Fruit fly (Drosophila melanogaster) whole organism, embryonic: Measurements from ENCODE around the gene Cht6.
A peak's percentile ranks its signal among the peaks of the same experiment; 100 is the strongest.

Source experiments
- Aef1 ChIP-seq: fragments of 200-800 bp; sonication (Bioruptor generic); IDR thresholded peaks from 3 replicates; pipeline ENCODE4 v1.3.6; 2022; ENCODE audit warnings: missing biosample characterization, missing genetic modification characterization
- BtbVII ChIP-seq: fragments of 200-800 bp; sonication (Bioruptor generic); optimal IDR thresholded peaks from 3 replicates; lab custom pipeline; 2017; ENCODE audit warnings: missing biosample characterization, mild to moderate bottlenecking, missing genetic modification characterization
- CG10462 ChIP-seq: fragments of 200-800 bp; sonication (Bioruptor generic); optimal IDR thresholded peaks from 2 replicates; lab custom pipeline; 2016; ENCODE audit warnings: missing biosample characterization, missing genetic modification characterization
- CG11456 ChIP-seq: fragments of 200-800 bp; sonication (Bioruptor generic); IDR thresholded peaks from 3 replicates; pipeline ENCODE4 v1.3.6; 2022; ENCODE audit warnings: missing biosample characterization, missing genetic modification characterization
- CG12071 ChIP-seq: fragments of 200-800 bp; sonication (Bioruptor generic); optimal IDR thresholded peaks from 3 replicates; lab custom pipeline; 2018; ENCODE audit warnings: missing biosample characterization, mild to moderate bottlenecking, missing genetic modification characterization
- CG13123 ChIP-seq: fragments of 200-800 bp; sonication (Bioruptor generic); optimal IDR thresholded peaks from 2 replicates; lab custom pipeline; 2016; ENCODE audit warnings: missing biosample characterization, missing genetic modification characterization
- CG13624 ChIP-seq: fragments of 200-800 bp; sonication (Bioruptor generic); optimal IDR thresholded peaks from 2 replicates; lab custom pipeline; 2016; ENCODE audit warnings: missing biosample characterization, missing genetic modification characterization
- CG14965 ChIP-seq: fragments of 200-800 bp; sonication (Bioruptor generic); optimal IDR thresholded peaks from 2 replicates; lab custom pipeline; 2016; ENCODE audit warnings: missing biosample characterization, missing genetic modification characterization, borderline replicate concordance
- CG30431 ChIP-seq: fragments of 200-800 bp; sonication (Bioruptor generic); optimal IDR thresholded peaks from 2 replicates; lab custom pipeline; 2017; ENCODE audit warnings: missing biosample characterization, missing genetic modification characterization
- CG3726 ChIP-seq: fragments of 200-800 bp; sonication (Bioruptor generic); IDR thresholded peaks from 3 replicates; pipeline ENCODE4, ENCODE4 v1.3.6; 2022; ENCODE audit warnings: missing biosample characterization, missing genetic modification characterization
- CG3838 ChIP-seq: fragments of 200-800 bp; sonication (Bioruptor generic); optimal IDR thresholded peaks from 3 replicates; lab custom pipeline; 2016; ENCODE audit warnings: missing biosample characterization, missing genetic modification characterization
- CG4328 ChIP-seq: fragments of 200-800 bp; sonication (Bioruptor generic); optimal IDR thresholded peaks from 3 replicates; lab custom pipeline; 2017; ENCODE audit warnings: missing biosample characterization, missing genetic modification reagents, missing genetic modification characterization
- CG4404 ChIP-seq: fragments of 200-800 bp; sonication (Bioruptor generic); IDR thresholded peaks from 2 replicates; pipeline ENCODE4 v1.3.6; 2022; ENCODE audit warnings: missing biosample characterization, missing genetic modification characterization
- CG6683 ChIP-seq: fragments of 200-800 bp; sonication (Bioruptor generic); optimal IDR thresholded peaks from 2 replicates; lab custom pipeline; 2017; ENCODE audit warnings: missing biosample characterization, mild to moderate bottlenecking, missing genetic modification characterization, missing genetic modification reagents
- CG7372 ChIP-seq: fragments of 200-800 bp; sonication (Bioruptor generic); IDR thresholded peaks from 2 replicates; pipeline ENCODE4 v1.3.6; 2022; ENCODE audit warnings: missing biosample characterization, missing genetic modification characterization
- CG9437 ChIP-seq: fragments of 200-800 bp; sonication (Bioruptor generic); optimal IDR thresholded peaks from 2 replicates; lab custom pipeline; 2018; ENCODE audit warnings: missing biosample characterization, mild to moderate bottlenecking, missing genetic modification characterization
- CG9609 ChIP-seq: fragments of 200-800 bp; sonication (Bioruptor generic); optimal IDR thresholded peaks from 3 replicates; lab custom pipeline; 2016; ENCODE audit warnings: missing biosample characterization, missing genetic modification characterization
- CTCF ChIP-seq: fragments of 200-800 bp; sonication (Bioruptor generic); optimal IDR thresholded peaks from 2 replicates; lab custom pipeline; 2017; ENCODE audit warnings: missing biosample characterization, mild to moderate bottlenecking, missing genetic modification characterization, moderate library complexity
- CrebB ChIP-seq: fragments of 200-800 bp; sonication (Bioruptor generic); optimal IDR thresholded peaks from 3 replicates; lab custom pipeline; 2018; ENCODE audit warnings: missing biosample characterization, mild to moderate bottlenecking, missing genetic modification characterization
- D19B ChIP-seq: fragments of 200-800 bp; sonication (Bioruptor generic); optimal IDR thresholded peaks from 2 replicates; lab custom pipeline; 2017; ENCODE audit warnings: missing biosample characterization, mild to moderate bottlenecking, missing genetic modification characterization
- Dip3 ChIP-seq: fragments of 200-800 bp; sonication (Bioruptor generic); optimal IDR thresholded peaks from 3 replicates; lab custom pipeline; 2016; ENCODE audit warnings: missing biosample characterization, missing genetic modification characterization
- Doc3 ChIP-seq: fragments of 200-800 bp; sonication (Bioruptor generic); IDR thresholded peaks from 3 replicates; pipeline ENCODE4 v1.3.6; 2022; ENCODE audit warnings: missing biosample characterization, missing genetic modification characterization; ENCODE audit not compliant: partially characterized antibody
- Fer1 ChIP-seq: fragments of 200-800 bp; sonication (Bioruptor generic); optimal IDR thresholded peaks from 2 replicates; lab custom pipeline; 2017; ENCODE audit warnings: missing biosample characterization, mild to moderate bottlenecking, missing genetic modification characterization
- H15 ChIP-seq: fragments of 200-800 bp; sonication (Bioruptor generic); IDR thresholded peaks from 3 replicates; pipeline ENCODE4 v1.3.6; 2022; ENCODE audit warnings: missing biosample characterization, missing genetic modification characterization
- Hmr ChIP-seq: fragments of 200-800 bp; sonication (Bioruptor generic); optimal IDR thresholded peaks from 3 replicates; lab custom pipeline; 2017; ENCODE audit warnings: mild to moderate bottlenecking, missing biosample characterization, missing genetic modification reagents, missing genetic modification characterization
- NC2β ChIP-seq: fragments of 200-800 bp; sonication (Bioruptor generic); optimal IDR thresholded peaks from 2 replicates; lab custom pipeline; 2016; ENCODE audit warnings: missing biosample characterization, missing genetic modification characterization
- Nf-YC ChIP-seq: fragments of 200-800 bp; optimal IDR thresholded peaks from 3 replicates; lab custom pipeline; 2019; ENCODE audit warnings: missing biosample characterization, mild to moderate bottlenecking, missing genetic modification characterization, moderate library complexity
- Sry-β ChIP-seq: fragments of 200-800 bp; sonication (Bioruptor generic); optimal IDR thresholded peaks from 2 replicates; lab custom pipeline; 2018; ENCODE audit warnings: missing biosample characterization, mild to moderate bottlenecking, missing genetic modification characterization, moderate library complexity
- Stat92E ChIP-seq, 3 experiments: fragments of >200 bp in 2 of 3; fragments of 200-800 bp in 1 of 3; sonication (Bioruptor generic) in 1 of 3; optimal IDR thresholded peaks; 2 replicates each; lab custom pipeline; 2017 to 2019; ENCODE audit warnings: missing biosample characterization in 3 of 3, missing genetic modification characterization in 3 of 3, mild to moderate bottlenecking in 1 of 3, moderate library complexity in 1 of 3
- Usf ChIP-seq: fragments of 200-800 bp; sonication (Bioruptor generic); optimal IDR thresholded peaks from 2 replicates; lab custom pipeline; 2017; ENCODE audit warnings: missing genotype, missing biosample characterization, missing genetic modification characterization
- ase ChIP-seq: fragments of 200-800 bp; sonication (Bioruptor generic); IDR thresholded peaks from 3 replicates; pipeline ENCODE4 v1.3.6; 2022; ENCODE audit warnings: missing biosample characterization, missing genetic modification characterization
- bsh ChIP-seq, 2 experiments: fragments of 200-800 bp; sonication (Bioruptor generic); optimal IDR thresholded peaks; 2 replicates each; lab custom pipeline; 2017 to 2018; ENCODE audit warnings: mild to moderate bottlenecking in 2 of 2, missing biosample characterization in 2 of 2, missing genetic modification characterization in 2 of 2, moderate library complexity in 1 of 2
- crc ChIP-seq: fragments of 200-800 bp; sonication (Bioruptor generic); optimal IDR thresholded peaks from 2 replicates; lab custom pipeline; 2016; ENCODE audit warnings: missing biosample characterization, missing genetic modification characterization
- cwo ChIP-seq: fragments of 200-800 bp; sonication (Bioruptor generic); optimal IDR thresholded peaks from 3 replicates; lab custom pipeline; 2017; ENCODE audit warnings: missing biosample characterization, missing genetic modification characterization, mild to moderate bottlenecking, moderate library complexity, missing genetic modification reagents
- grn ChIP-seq: fragments of 200-800 bp; sonication (Bioruptor generic); optimal IDR thresholded peaks from 3 replicates; lab custom pipeline; 2017; ENCODE audit warnings: missing biosample characterization, missing genetic modification characterization
- her ChIP-seq: fragments of 200-800 bp; sonication (Bioruptor generic); optimal IDR thresholded peaks from 2 replicates; lab custom pipeline; 2016; ENCODE audit warnings: missing biosample characterization, missing genetic modification characterization
- ind ChIP-seq: fragments of 200-800 bp; sonication (Bioruptor generic); optimal IDR thresholded peaks from 3 replicates; lab custom pipeline; 2016; ENCODE audit warnings: missing biosample characterization, missing genetic modification characterization
- inv ChIP-seq: fragments of 200-800 bp; sonication (Bioruptor generic); IDR thresholded peaks from 2 replicates; pipeline ENCODE4 v1.3.6; 2022; ENCODE audit warnings: missing biosample characterization, missing genetic modification characterization; ENCODE audit not compliant: partially characterized antibody
- lola ChIP-seq, 3 experiments: fragments of >200 bp in 2 of 3; fragments of 200-800 bp in 1 of 3; sonication (Bioruptor generic) in 1 of 3; optimal IDR thresholded peaks; 2 replicates each; lab custom pipeline; 2017 to 2019; ENCODE audit warnings: missing biosample characterization in 3 of 3, missing genetic modification characterization in 3 of 3, mild to moderate bottlenecking in 1 of 3, moderate library complexity in 1 of 3
- maf-S ChIP-seq: fragments of 200-800 bp; sonication (Bioruptor generic); optimal IDR thresholded peaks from 2 replicates; lab custom pipeline; 2016; ENCODE audit warnings: missing biosample characterization, missing genetic modification characterization
- nerfin-1 ChIP-seq: fragments of 200-800 bp; sonication (Bioruptor generic); optimal IDR thresholded peaks from 3 replicates; lab custom pipeline; 2019; ENCODE audit warnings: missing biosample characterization, mild to moderate bottlenecking, missing genetic modification characterization, moderate library complexity
- pan ChIP-seq, 4 experiments: fragments of >200 bp in 3 of 4; fragments of 200-800 bp in 1 of 4; sonication (Bioruptor generic) in 1 of 4; optimal IDR thresholded peaks in 3 of 4; IDR thresholded peaks in 1 of 4; 2 replicates each; pipeline versions ENCODE4 v1.3.6 to Lab custom; 2017 to 2022; ENCODE audit warnings: missing biosample characterization in 2 of 4, missing genetic modification characterization in 2 of 4, mixed read lengths in 1 of 4
- so ChIP-seq: fragments of 200-800 bp; sonication (Bioruptor generic); IDR thresholded peaks from 3 replicates; pipeline ENCODE4 v1.3.6; 2022; ENCODE audit warnings: missing biosample characterization, missing genetic modification characterization
- toy ChIP-seq: fragments of 200-800 bp; sonication (Bioruptor generic); IDR thresholded peaks from 2 replicates; pipeline ENCODE4 v1.3.6; 2022; ENCODE audit warnings: missing biosample characterization, missing genetic modification characterization
- unpg ChIP-seq: fragments of 200-800 bp; sonication (Bioruptor generic); optimal IDR thresholded peaks from 3 replicates; lab custom pipeline; 2018; ENCODE audit warnings: missing biosample characterization, mild to moderate bottlenecking, missing genetic modification characterization, moderate library complexity
- wek ChIP-seq: fragments of 200-800 bp; sonication (Bioruptor generic); optimal IDR thresholded peaks from 3 replicates; lab custom pipeline; 2018; ENCODE audit warnings: missing biosample characterization, mild to moderate bottlenecking, missing genetic modification characterization, moderate library complexity
- wor ChIP-seq: fragments of 200-800 bp; sonication (Bioruptor generic); IDR thresholded peaks from 2 replicates; pipeline ENCODE4 v1.3.6; 2022; ENCODE audit warnings: missing biosample characterization, missing genetic modification characterization
- z ChIP-seq: fragments of 200-800 bp; sonication (Bioruptor generic); IDR thresholded peaks from 3 replicates; pipeline ENCODE4 v1.3.6; 2022; ENCODE audit warnings: missing biosample characterization, missing genetic modification characterization
- zf30C ChIP-seq: fragments of 200-800 bp; sonication (Bioruptor generic); optimal IDR thresholded peaks from 3 replicates; lab custom pipeline; 2018; ENCODE audit warnings: missing biosample characterization, mild to moderate bottlenecking, missing genetic modification characterization
- zfh1 ChIP-seq: fragments of 200-800 bp; sonication (Bioruptor generic); IDR thresholded peaks from 3 replicates; pipeline ENCODE4 v1.3.6; 2022; ENCODE audit warnings: missing biosample characterization, missing genetic modification characterization

The Cht6 gene

DNA sequence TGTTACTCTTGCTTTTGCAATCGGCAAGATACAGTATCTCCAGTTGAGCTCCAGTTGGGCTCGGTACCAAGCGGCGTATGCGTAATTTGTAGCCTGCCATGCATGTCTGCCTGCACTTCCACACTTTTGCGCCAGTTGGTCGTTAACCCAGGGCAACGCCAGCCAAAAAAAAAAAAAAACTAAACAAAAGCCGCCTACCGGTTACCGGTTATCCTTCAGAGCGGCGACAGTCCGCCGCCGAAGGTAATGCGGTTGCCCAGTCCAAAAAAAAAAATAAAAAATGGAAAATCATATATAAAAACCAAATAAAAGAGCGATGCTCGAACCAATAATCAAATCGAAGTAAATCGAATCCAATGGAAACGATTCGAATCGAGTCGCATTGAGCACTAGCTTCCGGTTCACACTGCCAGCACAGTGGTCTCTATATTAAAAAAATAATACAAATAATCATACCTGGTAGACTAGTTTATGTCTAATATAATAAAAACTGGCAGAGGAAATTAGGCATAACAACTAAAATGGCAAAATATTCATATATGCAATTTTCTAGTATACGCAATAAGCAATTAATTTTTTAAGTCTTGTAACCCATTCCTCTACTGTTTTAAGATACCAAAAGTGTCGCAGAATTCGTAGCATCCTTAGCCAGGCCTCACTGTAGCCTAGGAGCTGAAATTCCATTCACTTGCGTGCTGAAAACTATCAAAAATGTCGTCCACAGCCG lies 29.1 kb upstream of the Cht6 start (continued):
- no peak for TF ChIP-seq CrebB
- no peak for TF ChIP-seq inv
- no peak for TF ChIP-seq CG13123 (GFP tag; lab: Kevin White, UChicago)
- TF ChIP-seq crc: no peak
- TF ChIP-seq cwo: no peak
- TF ChIP-seq Nf-YC (tag; lab: Kevin White, UChicago): peak; percentile 16
- no peak for TF ChIP-seq lola (GFP tag; optimal IDR thresholded peaks at IDR 0.05; lab: Kevin White, UChicago)
- TF ChIP-seq pan (optimal IDR thresholded peaks at IDR 0.05; lab: Kevin White, UChicago): no peak
- TF ChIP-seq pan (GFP tag; optimal IDR thresholded peaks at IDR 0.05 in 1 of 2, IDR thresholded peaks at IDR 0.05 in 1 of 2): no peak
- no peak for TF ChIP-seq bsh (GFP tag; optimal IDR thresholded peaks at IDR 0.05; lab: Kevin White, UChicago)
- no peak for TF ChIP-seq ase (GFP tag; lab: Robert Waterston, UW)
- no peak for TF ChIP-seq Aef1 (GFP tag; lab: Robert Waterston, UW)
- no peak for TF ChIP-seq CG3838 (GFP tag; lab: Kevin White, UChicago)
- no peak for TF ChIP-seq toy (GFP tag; lab: Robert Waterston, UW)
- TF ChIP-seq wor (GFP tag; lab: Robert Waterston, UW): no peak
- TF ChIP-seq Sry-β (GFP tag; lab: Kevin White, UChicago): no peak
- TF ChIP-seq wek (GFP tag; lab: Kevin White, UChicago): no peak
- no peak for TF ChIP-seq NC2β
- peak; percentile 35; the same call in 1 of the 2 replicates for TF ChIP-seq CG7372 (GFP tag; lab: Robert Waterston, UW)
- TF ChIP-seq CG6683 (GFP tag; lab: Kevin White, UChicago): no peak
- no peak for TF ChIP-seq grn (GFP tag; lab: Kevin White, UChicago)
- TF ChIP-seq her (GFP tag; lab: Kevin White, UChicago): no peak
- 0 out of 3 replicates have a peak, but pooled peaks have one; percentile 29 for TF ChIP-seq so
- peak; percentile 35 for TF ChIP-seq Fer1 (GFP tag; lab: Kevin White, UChicago)
- TF ChIP-seq H15 (GFP tag; lab: Robert Waterston, UW): no peak
- no peak for TF ChIP-seq CG10462 (GFP tag; lab: Kevin White, UChicago)
- peak; percentile 15 for TF ChIP-seq unpg (GFP tag; lab: Kevin White, UChicago)
- no peak for TF ChIP-seq D19B
- TF ChIP-seq CG12071 (GFP tag; lab: Kevin White, UChicago): no peak
- TF ChIP-seq CG9609: no peak
- no peak for TF ChIP-seq CG3726 (GFP tag; lab: Robert Waterston, UW)
- no peak for TF ChIP-seq Stat92E (GFP tag; optimal IDR thresholded peaks at IDR 0.05; lab: Kevin White, UChicago)
- TF ChIP-seq Usf (GFP tag; lab: Kevin White, UChicago): no peak
- TF ChIP-seq CG4328 (GFP tag; lab: Kevin White, UChicago): no peak
- TF ChIP-seq zf30C: no peak
- no peak for TF ChIP-seq CG9437
- TF ChIP-seq nerfin-1 (tag; lab: Kevin White, UChicago): no peak
- TF ChIP-seq ind (GFP tag; lab: Kevin White, UChicago): no peak
- no peak for TF ChIP-seq CG30431 (GFP tag; lab: Kevin White, UChicago)
- TF ChIP-seq BtbVII (GFP tag; lab: Kevin White, UChicago): no peak
- no peak for TF ChIP-seq Dip3 (GFP tag; lab: Kevin White, UChicago)
- TF ChIP-seq Hmr (GFP tag; lab: Kevin White, UChicago): peak; percentile 34
- no peak for TF ChIP-seq CG4404
- no peak for TF ChIP-seq CG14965 (GFP tag; lab: Kevin White, UChicago)
- TF ChIP-seq CG13624 (GFP tag; lab: Kevin White, UChicago): no peak
- no peak for TF ChIP-seq zfh1 (GFP tag; lab: Robert Waterston, UW)
- TF ChIP-seq Doc3 (GFP tag; lab: Robert Waterston, UW): no peak
- TF ChIP-seq CG11456 (GFP tag; lab: Robert Waterston, UW): no peak
- no peak for TF ChIP-seq maf-S (GFP tag; lab: Kevin White, UChicago)
- TF ChIP-seq CTCF (GFP tag; lab: Kevin White, UChicago): no peak
- no peak for TF ChIP-seq z (GFP tag; lab: Robert Waterston, UW)
